Fruit fly (Drosophila melanogaster) whole organism, embryonic: ENCODE results near the gene CG31109.

Experiments used
- Bdp1 ChIP-seq: fragments of 200-800 bp; sonication (Bioruptor generic); optimal IDR thresholded peaks from 3 replicates; lab custom pipeline; 2016; ENCODE audit warnings: missing biosample characterization, missing genetic modification characterization
- CG10147 ChIP-seq: fragments of 200-800 bp; sonication (Bioruptor generic); optimal IDR thresholded peaks from 2 replicates; lab custom pipeline; 2019; ENCODE audit warnings: missing biosample characterization, mild to moderate bottlenecking, missing genetic modification characterization, moderate library complexity
- CG11247 ChIP-seq: fragments of 200-800 bp; sonication (Bioruptor generic); IDR thresholded peaks from 2 replicates; pipeline ENCODE4 v1.3.6; 2022; ENCODE audit warnings: missing biosample characterization, missing genetic modification characterization
- CG11560 ChIP-seq: fragments of 200-800 bp; sonication (Bioruptor generic); IDR thresholded peaks from 3 replicates; pipeline ENCODE4 v1.3.6; 2022; ENCODE audit warnings: missing biosample characterization, missing genetic modification characterization
- CG11723 ChIP-seq: fragments of 200-800 bp; sonication (Bioruptor generic); optimal IDR thresholded peaks from 2 replicates; lab custom pipeline; 2017; ENCODE audit warnings: missing biosample characterization, mild to moderate bottlenecking, missing genetic modification characterization
- CG12659 ChIP-seq: fragments of 200-800 bp; sonication (Bioruptor generic); optimal IDR thresholded peaks from 3 replicates; lab custom pipeline; 2017; ENCODE audit warnings: mild to moderate bottlenecking, missing biosample characterization, missing genetic modification reagents, missing genetic modification characterization
- CG13624 ChIP-seq: fragments of 200-800 bp; sonication (Bioruptor generic); optimal IDR thresholded peaks from 2 replicates; lab custom pipeline; 2016; ENCODE audit warnings: missing biosample characterization, missing genetic modification characterization
- CG1602 ChIP-seq: fragments of 200-800 bp; sonication (Bioruptor generic); optimal IDR thresholded peaks from 3 replicates; lab custom pipeline; 2016; ENCODE audit warnings: missing biosample characterization, missing genetic modification characterization
- CG17612 ChIP-seq: fragments of 200-800 bp; sonication (Bioruptor generic); IDR thresholded peaks from 2 replicates; pipeline ENCODE4 v1.3.6; 2022; ENCODE audit warnings: missing biosample characterization, missing genetic modification characterization
- CG1832 ChIP-seq: fragments of 200-800 bp; sonication (Bioruptor generic); optimal IDR thresholded peaks from 2 replicates; lab custom pipeline; 2017; ENCODE audit warnings: missing biosample characterization, mild to moderate bottlenecking, missing genetic modification characterization, inconsistent platforms
- CG3995 ChIP-seq: fragments of 200-800 bp; sonication (Bioruptor generic); optimal IDR thresholded peaks from 3 replicates; lab custom pipeline; 2016; ENCODE audit warnings: missing biosample characterization, missing genetic modification characterization
- CG4328 ChIP-seq: fragments of 200-800 bp; sonication (Bioruptor generic); optimal IDR thresholded peaks from 3 replicates; lab custom pipeline; 2017; ENCODE audit warnings: missing biosample characterization, missing genetic modification reagents, missing genetic modification characterization
- CG4404 ChIP-seq: fragments of 200-800 bp; sonication (Bioruptor generic); IDR thresholded peaks from 2 replicates; pipeline ENCODE4 v1.3.6; 2022; ENCODE audit warnings: missing biosample characterization, missing genetic modification characterization
- CG4820 ChIP-seq: fragments of 200-800 bp; sonication (Bioruptor generic); optimal IDR thresholded peaks from 3 replicates; lab custom pipeline; 2016; ENCODE audit warnings: missing biosample characterization, missing genetic modification characterization
- CG5953 ChIP-seq: fragments of 200-800 bp; sonication (Bioruptor generic); IDR thresholded peaks from 2 replicates; pipeline ENCODE4 v1.3.6; 2022; ENCODE audit warnings: missing biosample characterization, missing genetic modification characterization
- CG6254 ChIP-seq: fragments of 200-800 bp; sonication (Bioruptor generic); optimal IDR thresholded peaks from 3 replicates; lab custom pipeline; 2017; ENCODE audit warnings: mild to moderate bottlenecking, missing biosample characterization, missing genetic modification reagents, missing genetic modification characterization
- CG7357 ChIP-seq: fragments of 200-800 bp; sonication (Bioruptor generic); IDR thresholded peaks from 3 replicates; pipeline ENCODE4 v1.3.6; 2022; ENCODE audit warnings: missing biosample characterization, missing genetic modification characterization
- CG7987 ChIP-seq: fragments of 200-800 bp; sonication (Bioruptor generic); optimal IDR thresholded peaks from 2 replicates; lab custom pipeline; 2018; ENCODE audit warnings: missing biosample characterization, mild to moderate bottlenecking, missing genetic modification characterization, moderate library complexity
- CG8388 ChIP-seq: fragments of 200-800 bp; sonication (Bioruptor generic); optimal IDR thresholded peaks from 2 replicates; lab custom pipeline; 2019; ENCODE audit warnings: missing biosample characterization, mild to moderate bottlenecking, missing genetic modification characterization, moderate library complexity
- Camta ChIP-seq: fragments of 200-800 bp; sonication (Bioruptor generic); optimal IDR thresholded peaks from 2 replicates; lab custom pipeline; 2016; ENCODE audit warnings: missing biosample characterization, missing genetic modification characterization
- Kr ChIP-seq: fragments of 200-800 bp; sonication (Bioruptor generic); optimal IDR thresholded peaks from 2 replicates; lab custom pipeline; 2017; ENCODE audit warnings: missing biosample characterization, mild to moderate bottlenecking, missing genetic modification characterization
- Mes4 ChIP-seq: fragments of 200-800 bp; sonication (Bioruptor generic); optimal IDR thresholded peaks from 2 replicates; lab custom pipeline; 2016; ENCODE audit warnings: missing biosample characterization, missing genetic modification characterization
- Mrtf ChIP-seq: fragments of 200-800 bp; sonication (Bioruptor generic); IDR thresholded peaks from 3 replicates; pipeline ENCODE4 v1.3.6; 2022; ENCODE audit warnings: missing biosample characterization, missing genetic modification characterization
- NC2β ChIP-seq: fragments of 200-800 bp; sonication (Bioruptor generic); optimal IDR thresholded peaks from 2 replicates; lab custom pipeline; 2016; ENCODE audit warnings: missing biosample characterization, missing genetic modification characterization
- Opbp ChIP-seq: fragments of 200-800 bp; sonication (Bioruptor generic); IDR thresholded peaks from 3 replicates; pipeline ENCODE4 v1.3.6; 2022; ENCODE audit warnings: missing biosample characterization, missing genetic modification characterization; ENCODE audit not compliant: partially characterized antibody
- Ptx1 ChIP-seq: fragments of 200-800 bp; sonication (Bioruptor generic); IDR thresholded peaks from 2 replicates; pipeline ENCODE4 v1.3.6; 2022; ENCODE audit warnings: missing biosample characterization, missing genetic modification characterization
- Rx ChIP-seq: fragments of 200-800 bp; sonication (Bioruptor generic); IDR thresholded peaks from 2 replicates; pipeline ENCODE4 v1.3.6; 2022; ENCODE audit warnings: missing biosample characterization, missing genetic modification characterization
- Taf1 ChIP-seq: fragments of 200-800 bp; sonication (Bioruptor generic); IDR thresholded peaks from 2 replicates; pipeline ENCODE4 v1.3.6; 2022; ENCODE audit warnings: missing biosample characterization, missing genetic modification characterization
- Usf ChIP-seq: fragments of 200-800 bp; sonication (Bioruptor generic); optimal IDR thresholded peaks from 2 replicates; lab custom pipeline; 2017; ENCODE audit warnings: missing genotype, missing biosample characterization, missing genetic modification characterization
- amos ChIP-seq: fragments of 200-800 bp; sonication (Bioruptor generic); IDR thresholded peaks from 2 replicates; pipeline ENCODE4 v1.3.6; 2022; ENCODE audit warnings: missing biosample characterization, missing genetic modification characterization; ENCODE audit not compliant: partially characterized antibody
- dan ChIP-seq: fragments of 200-800 bp; sonication (Bioruptor generic); IDR thresholded peaks from 2 replicates; pipeline ENCODE4 v1.3.6; 2022; ENCODE audit warnings: missing biosample characterization, missing genetic modification characterization
- dpn ChIP-seq, 2 experiments: fragments of 200-800 bp; sonication (Bioruptor generic); optimal IDR thresholded peaks; 3 replicates each; lab custom pipeline; 2016; ENCODE audit warnings: missing biosample characterization in 2 of 2, missing genetic modification characterization in 2 of 2
- dysf ChIP-seq: fragments of 200-800 bp; sonication (Bioruptor generic); IDR thresholded peaks from 3 replicates; pipeline ENCODE4 v1.3.6; 2022; ENCODE audit warnings: missing biosample characterization, missing genetic modification characterization
- emc ChIP-seq: fragments of 200-800 bp; sonication (Bioruptor generic); optimal IDR thresholded peaks from 2 replicates; lab custom pipeline; 2016; ENCODE audit warnings: missing biosample characterization, missing genetic modification characterization
- eve ChIP-seq, 2 experiments: fragments of >200 bp; optimal IDR thresholded peaks; 2 replicates each; lab custom pipeline; 2017; ENCODE audit warnings: missing biosample characterization in 2 of 2, missing genetic modification characterization in 2 of 2
- fd3F ChIP-seq: fragments of 200-800 bp; sonication (Bioruptor generic); optimal IDR thresholded peaks from 2 replicates; lab custom pipeline; 2018; ENCODE audit warnings: missing biosample characterization, mild to moderate bottlenecking, missing genetic modification characterization, moderate library complexity
- gcm ChIP-seq: fragments of 200-800 bp; sonication (Bioruptor generic); optimal IDR thresholded peaks from 2 replicates; lab custom pipeline; 2019; ENCODE audit warnings: missing biosample characterization, mild to moderate bottlenecking, missing genetic modification characterization, moderate library complexity
- gsb ChIP-seq: fragments of 200-800 bp; sonication (Bioruptor generic); IDR thresholded peaks from 2 replicates; pipeline ENCODE4 v1.3.6; 2022; ENCODE audit warnings: missing biosample characterization, missing genetic modification characterization
- ham ChIP-seq: fragments of 200-800 bp; sonication (Bioruptor generic); IDR thresholded peaks from 2 replicates; pipeline ENCODE4 v1.3.6; 2022; ENCODE audit warnings: missing biosample characterization, missing genetic modification characterization
- jing ChIP-seq: fragments of 200-800 bp; sonication (Bioruptor generic); optimal IDR thresholded peaks from 2 replicates; lab custom pipeline; 2018; ENCODE audit warnings: missing biosample characterization, mild to moderate bottlenecking, missing genetic modification characterization
- mam ChIP-seq: fragments of 200-800 bp; sonication (Bioruptor generic); optimal IDR thresholded peaks from 3 replicates; lab custom pipeline; 2016; ENCODE audit warnings: missing biosample characterization, missing genetic modification characterization
- mirr ChIP-seq: fragments of 200-800 bp; sonication (Bioruptor generic); optimal IDR thresholded peaks from 3 replicates; lab custom pipeline; 2018; ENCODE audit warnings: missing biosample characterization, mild to moderate bottlenecking, missing genetic modification characterization
- nerfin-1 ChIP-seq: fragments of 200-800 bp; sonication (Bioruptor generic); optimal IDR thresholded peaks from 3 replicates; lab custom pipeline; 2019; ENCODE audit warnings: missing biosample characterization, mild to moderate bottlenecking, missing genetic modification characterization, moderate library complexity
- nmo ChIP-seq: fragments of 200-800 bp; sonication (Bioruptor generic); optimal IDR thresholded peaks from 2 replicates; lab custom pipeline; 2018; ENCODE audit warnings: missing biosample characterization, mild to moderate bottlenecking, missing genetic modification characterization, moderate library complexity
- nom ChIP-seq: fragments of 200-800 bp; sonication (Bioruptor generic); optimal IDR thresholded peaks from 2 replicates; lab custom pipeline; 2017; ENCODE audit warnings: missing biosample characterization, missing genetic modification characterization, mild to moderate bottlenecking, moderate library complexity, missing genetic modification reagents
- row ChIP-seq: fragments of 200-800 bp; sonication (Bioruptor generic); IDR thresholded peaks from 3 replicates; pipeline ENCODE4 v1.3.6; 2022; ENCODE audit warnings: missing biosample characterization, missing genetic modification characterization
- scrt ChIP-seq: fragments of 200-800 bp; sonication (Bioruptor generic); optimal IDR thresholded peaks from 2 replicates; lab custom pipeline; 2018; ENCODE audit warnings: missing biosample characterization, mild to moderate bottlenecking, missing genetic modification characterization, moderate library complexity
- slbo ChIP-seq: fragments of 200-800 bp; sonication (Bioruptor generic); IDR thresholded peaks from 2 replicates; pipeline ENCODE4 v1.3.6; 2022; ENCODE audit warnings: missing biosample characterization, missing genetic modification characterization
- so ChIP-seq: fragments of 200-800 bp; sonication (Bioruptor generic); IDR thresholded peaks from 3 replicates; pipeline ENCODE4 v1.3.6; 2022; ENCODE audit warnings: missing biosample characterization, missing genetic modification characterization
- tap ChIP-seq: fragments of 200-800 bp; optimal IDR thresholded peaks from 3 replicates; lab custom pipeline; 2019; ENCODE audit warnings: missing biosample characterization, mild to moderate bottlenecking, missing genetic modification characterization, moderate library complexity

Gene CG31109

DNA sequence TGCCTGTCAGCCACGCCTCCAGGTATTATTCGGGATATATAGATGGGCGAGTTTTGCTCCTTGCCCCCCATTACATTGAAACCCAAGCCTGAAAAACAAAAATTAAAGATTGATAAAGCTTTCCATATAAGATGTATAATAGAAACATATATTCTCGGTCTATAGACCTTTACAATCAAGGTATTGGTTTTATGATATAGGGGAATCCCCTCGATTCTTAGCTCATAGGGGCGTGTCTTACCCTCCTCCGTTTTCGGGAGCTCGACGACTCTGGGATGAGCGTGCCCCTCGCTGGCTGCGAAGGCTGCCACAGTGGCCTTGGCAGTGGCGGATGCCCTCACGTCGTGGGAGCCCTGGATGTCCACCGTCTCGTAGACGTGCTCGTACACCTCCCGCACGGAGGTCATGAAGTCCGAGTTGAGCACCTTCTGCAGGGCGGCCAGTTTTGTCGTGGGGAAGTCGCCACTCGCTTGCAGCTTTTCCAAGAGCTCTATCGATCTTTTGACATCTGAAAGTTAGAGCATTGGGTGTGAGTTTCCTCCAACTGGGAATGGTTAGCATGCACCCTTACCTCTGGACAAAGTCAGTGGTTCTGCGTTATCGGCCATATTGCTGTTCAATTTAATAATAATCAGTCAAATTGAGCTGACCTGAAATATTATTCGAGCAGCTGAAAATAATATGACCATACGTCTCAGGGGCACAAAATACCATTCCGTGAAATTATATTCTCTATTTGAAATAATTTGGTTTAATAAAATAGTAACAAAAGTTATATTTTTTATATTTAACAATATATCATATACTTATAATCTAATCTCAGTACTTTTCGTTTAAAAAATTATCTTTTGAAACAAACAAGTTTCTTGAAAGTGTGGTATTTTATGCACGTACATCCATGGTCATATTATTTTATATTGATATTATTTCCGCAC is 10.7 kb upstream of the CG31109 start, which contains the start of the genes veli and PQBP1 (continued):
- no peak for TF ChIP-seq CG11723 (GFP tag; lab: Kevin White, UChicago)
- TF ChIP-seq Taf1 (GFP tag; lab: Robert Waterston, UW), result no peak
- no peak for TF ChIP-seq CG1602 (GFP tag; lab: Kevin White, UChicago)
- no peak for TF ChIP-seq Bdp1 (GFP tag; lab: Kevin White, UChicago)
- no peak for TF ChIP-seq Rx (GFP tag; lab: Robert Waterston, UW)
- no peak for TF ChIP-seq Mrtf (GFP tag; lab: Robert Waterston, UW)
- TF ChIP-seq jing, result no peak
- no peak for TF ChIP-seq dpn (GFP tag; optimal IDR thresholded peaks at IDR 0.05; lab: Kevin White, UChicago)
- no peak for TF ChIP-seq CG10147
- TF ChIP-seq CG3995 (GFP tag; lab: Kevin White, UChicago), result no peak
- TF ChIP-seq slbo (GFP tag; lab: Robert Waterston, UW), result no peak
- no peak for TF ChIP-seq NC2β
- TF ChIP-seq CG5953 (GFP tag; lab: Robert Waterston, UW), result no peak
- TF ChIP-seq mirr (GFP tag; lab: Kevin White, UChicago), result no peak
- TF ChIP-seq scrt (GFP tag; lab: Kevin White, UChicago), result no peak
- no peak for TF ChIP-seq gsb (GFP tag; lab: Robert Waterston, UW)
- no peak for TF ChIP-seq CG4328 (GFP tag; lab: Kevin White, UChicago)
- TF ChIP-seq CG4820 (GFP tag; lab: Kevin White, UChicago), result no peak
- no peak for TF ChIP-seq nmo
- TF ChIP-seq nerfin-1 (tag; lab: Kevin White, UChicago), result no peak
- TF ChIP-seq CG4404, result no peak
- no peak for TF ChIP-seq fd3F
- no peak for TF ChIP-seq dysf (GFP tag; lab: Robert Waterston, UW)
- 0 out of 2 replicates have a peak, but pooled peaks have one; percentile 18 for TF ChIP-seq amos (GFP tag; lab: Robert Waterston, UW)
- TF ChIP-seq ham, result no peak
- TF ChIP-seq Opbp (GFP tag; lab: Robert Waterston, UW), result no peak
- TF ChIP-seq nom, result no peak
- TF ChIP-seq eve (GFP tag; optimal IDR thresholded peaks at IDR 0.05; lab: Kevin White, UChicago), result no peak
- no peak for TF ChIP-seq so
- TF ChIP-seq Usf (GFP tag; lab: Kevin White, UChicago), result no peak
- peak; percentile 73 for TF ChIP-seq row (GFP tag; lab: Robert Waterston, UW)
- TF ChIP-seq CG7357 (GFP tag; lab: Robert Waterston, UW), result no peak
- no peak for TF ChIP-seq CG6254 (GFP tag; lab: Kevin White, UChicago)
- no peak for TF ChIP-seq dan (GFP tag; lab: Robert Waterston, UW)
- no peak for TF ChIP-seq CG8388 (GFP tag; lab: Kevin White, UChicago)
- no peak for TF ChIP-seq CG11247
- no peak for TF ChIP-seq emc (GFP tag; lab: Kevin White, UChicago)
- TF ChIP-seq CG12659, result peak; percentile 37
- TF ChIP-seq Ptx1 (GFP tag; lab: Robert Waterston, UW), result no peak
- no peak for TF ChIP-seq Mes4 (GFP tag; lab: Kevin White, UChicago)
- no peak for TF ChIP-seq CG17612
- TF ChIP-seq Camta (GFP tag; lab: Kevin White, UChicago), result no peak
- TF ChIP-seq mam (GFP tag; lab: Kevin White, UChicago), result no peak
- no peak for TF ChIP-seq tap (tag; lab: Kevin White, UChicago)
- no peak for TF ChIP-seq CG11560
- no peak for TF ChIP-seq Kr (GFP tag; lab: Kevin White, UChicago)
- no peak for TF ChIP-seq gcm (GFP tag; lab: Kevin White, UChicago)
- no peak for TF ChIP-seq CG13624 (GFP tag; lab: Kevin White, UChicago)
- no peak for TF ChIP-seq CG7987 (GFP tag; lab: Kevin White, UChicago)
- TF ChIP-seq CG1832, result no peak
